Fruit fly (Drosophila melanogaster) whole organism, embryonic: ENCODE measurements around the gene Or22c.

ENCODE experiments used
- CG16815 ChIP-seq: fragments of 200-800 bp; sonication (Bioruptor generic); optimal IDR thresholded peaks from 3 replicates; lab custom pipeline; 2017; ENCODE audit warnings: missing biosample characterization, mild to moderate bottlenecking, missing genetic modification characterization
- CG18262 ChIP-seq: fragments of 200-800 bp; optimal IDR thresholded peaks from 3 replicates; lab custom pipeline; 2019; ENCODE audit warnings: missing biosample characterization, mild to moderate bottlenecking, missing genetic modification characterization, moderate library complexity
- E2f1 ChIP-seq: fragments of 200-800 bp; sonication (Bioruptor generic); IDR thresholded peaks from 2 replicates; pipeline ENCODE4 v1.3.6; 2022; ENCODE audit warnings: missing biosample characterization, missing genetic modification characterization
- H2.0 ChIP-seq: fragments of 200-800 bp; sonication (Bioruptor generic); IDR thresholded peaks from 2 replicates; pipeline ENCODE4 v1.3.6; 2022; ENCODE audit warnings: missing biosample characterization, missing genetic modification characterization
- Kr ChIP-seq: fragments of 200-800 bp; sonication (Bioruptor generic); optimal IDR thresholded peaks from 2 replicates; lab custom pipeline; 2017; ENCODE audit warnings: missing biosample characterization, mild to moderate bottlenecking, missing genetic modification characterization
- Ssrp ChIP-seq: fragments of 200-800 bp; sonication (Bioruptor generic); optimal IDR thresholded peaks from 2 replicates; lab custom pipeline; 2018; ENCODE audit warnings: missing biosample characterization, mild to moderate bottlenecking, missing genetic modification characterization, moderate library complexity
- gsb-n ChIP-seq: fragments of 200-800 bp; sonication (Bioruptor generic); optimal IDR thresholded peaks from 3 replicates; lab custom pipeline; 2018; ENCODE audit warnings: missing biosample characterization, mild to moderate bottlenecking, missing genetic modification characterization
- h ChIP-seq: fragments of >200 bp; optimal IDR thresholded peaks from 2 replicates; lab custom pipeline; 2017
- sisA ChIP-seq: fragments of 200-800 bp; sonication (Bioruptor generic); IDR thresholded peaks from 2 replicates; pipeline ENCODE4 v1.3.6; 2022; ENCODE audit warnings: missing biosample characterization, missing genetic modification characterization

DNA sequence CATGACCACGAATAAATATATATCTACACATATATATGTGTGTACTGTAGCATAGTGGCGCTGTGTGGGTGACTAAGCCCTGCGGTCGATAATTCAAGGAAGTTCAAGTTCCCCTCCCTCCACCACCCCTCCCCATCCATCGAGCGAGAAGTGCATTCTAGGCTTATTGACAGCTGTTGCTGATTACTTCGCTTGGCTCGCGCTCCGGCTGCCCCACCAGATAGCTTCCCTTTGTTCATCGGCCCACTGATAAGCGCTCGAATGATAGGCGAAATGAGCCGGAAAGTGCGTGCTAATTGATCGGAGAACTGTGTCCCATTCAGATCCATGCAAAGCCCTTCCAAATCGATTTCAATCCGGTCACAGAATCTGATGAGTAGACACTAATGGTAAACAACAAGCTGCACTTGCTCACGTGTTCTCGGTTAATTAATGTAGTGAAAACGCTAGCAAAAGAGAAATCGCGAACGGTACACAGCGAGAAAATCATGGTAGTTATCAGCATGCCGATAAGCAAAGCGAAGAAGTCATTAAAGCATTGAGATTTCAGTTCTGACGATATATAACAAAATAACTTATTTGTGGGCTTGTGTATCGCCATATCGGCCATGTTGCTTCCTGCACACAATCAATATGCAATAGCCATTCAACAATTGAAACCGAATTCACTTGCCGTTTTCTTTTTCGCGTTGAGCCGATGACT lies 16.0 kb upstream of the Or22c start:
- TF ChIP-seq gsb-n (no peak), E2f1 (GFP tag; lab: Robert Waterston, UW) (no peak), Ssrp (tag; lab: Kevin White, UChicago) (no peak), h (lab: Kevin White, UChicago) (no peak), CG18262 (tag; lab: Kevin White, UChicago) (no peak), sisA (GFP tag; lab: Robert Waterston, UW) (no peak), Kr (GFP tag; lab: Kevin White, UChicago) (no peak), CG16815 (GFP tag; lab: Kevin White, UChicago) (no peak), H2.0 (no peak)
